Fruit fly (Drosophila melanogaster): ENCODE data around the gene Ost48.
A peak's percentile ranks its signal among the peaks of the same experiment; 100 is the strongest.

Gene Ost48

dm6 chrX:9127264-9128011 is 30.9 kb downstream of the Ost48 start (continued):
- TF ChIP-seq al (GFP tag; IDR thresholded peaks at IDR 0.05) (no peak), otp (GFP tag; IDR thresholded peaks at IDR 0.05) (no peak), tap (tag; optimal IDR thresholded peaks at IDR 0.05) (no peak), CG17359 (tag; optimal IDR thresholded peaks at IDR 0.05) (peak; percentile 17), CG6689 (GFP tag; IDR thresholded peaks at IDR 0.05) (peak; percentile 38), Pdp1 (GFP tag; optimal IDR thresholded peaks at IDR 0.05) (peak in 1 of 2 experiments; percentile 18), az2 (GFP tag; optimal IDR thresholded peaks at IDR 0.05) (peak; percentile 2), Optix (GFP tag; IDR thresholded peaks at IDR 0.05) (no peak), grn (GFP tag; optimal IDR thresholded peaks at IDR 0.05) (no peak), tll (GFP tag; optimal IDR thresholded peaks at IDR 0.05) (peak in 1 of 2 experiments; percentile 54), CG3163 (GFP tag; optimal IDR thresholded peaks at IDR 0.05) (no peak), sqz (GFP tag; optimal IDR thresholded peaks at IDR 0.05) (no peak), Hr78 (GFP tag; optimal IDR thresholded peaks at IDR 0.05) (no peak), CG18262 (tag; optimal IDR thresholded peaks at IDR 0.05) (peak; percentile 13), CoRest (tag; optimal IDR thresholded peaks at IDR 0.05) (peak; percentile 2), BtbVII (GFP tag; optimal IDR thresholded peaks at IDR 0.05) (no peak), toy (GFP tag; IDR thresholded peaks at IDR 0.05) (no peak), p53 (GFP tag; optimal IDR thresholded peaks at IDR 0.05) (no peak), CG9437 (GFP tag; optimal IDR thresholded peaks at IDR 0.05) (no peak), CG15601 (tag; optimal IDR thresholded peaks at IDR 0.05) (no peak), B-H2 (GFP tag; optimal IDR thresholded peaks at IDR 0.05) (no peak), Ets65A (GFP tag) (peak; percentile 27), CG7928 (GFP tag; optimal IDR thresholded peaks at IDR 0.05) (no peak), ranshi (GFP tag; IDR thresholded peaks at IDR 0.05) (0 out of 2 replicates have a peak, but pooled peaks have one; percentile 15), vnd (GFP tag; IDR thresholded peaks at IDR 0.05; ENCODE audit: partially characterized antibody) (no peak), sd (tag; optimal IDR thresholded peaks at IDR 0.05) (no peak), CG8924 (tag; optimal IDR thresholded peaks at IDR 0.05) (no peak), wor (GFP tag; IDR thresholded peaks at IDR 0.05) (no peak), schlank (tag; optimal IDR thresholded peaks at IDR 0.05) (no peak), CG11695 (GFP tag; IDR thresholded peaks at IDR 0.05) (0 out of 3 replicates have a peak, but pooled peaks have one; percentile 31), HHEX (GFP tag; optimal IDR thresholded peaks at IDR 0.05) (no peak), CG10431 (GFP tag; optimal IDR thresholded peaks at IDR 0.05) (no peak), Max (GFP tag; optimal IDR thresholded peaks at IDR 0.05) (no peak), slou (GFP tag; optimal IDR thresholded peaks at IDR 0.05) (no peak), CG17829 (tag; optimal IDR thresholded peaks at IDR 0.05) (no peak), CG17328 (GFP tag; IDR thresholded peaks at IDR 0.05) (no peak), Spps (tag; optimal IDR thresholded peaks at IDR 0.05) (no peak), D (optimal IDR thresholded peaks at IDR 0.05) (peak; percentile 85), D (GFP tag; optimal IDR thresholded peaks at IDR 0.05) (no peak), E2f1 (GFP tag; IDR thresholded peaks at IDR 0.05) (no peak), CG11723 (GFP tag; optimal IDR thresholded peaks at IDR 0.05) (no peak), CG2712 (tag; optimal IDR thresholded peaks at IDR 0.05) (peak; percentile 20), lov (optimal IDR thresholded peaks at IDR 0.05) (no peak), lov (GFP tag; IDR thresholded peaks at IDR 0.05) (no peak), gro (GFP tag; optimal IDR thresholded peaks at IDR 0.05) (no peak), CG15479 (GFP tag; optimal IDR thresholded peaks at IDR 0.05) (peak; percentile 67), CG10321 (GFP tag; IDR thresholded peaks at IDR 0.05) (no peak), tx (GFP tag; optimal IDR thresholded peaks at IDR 0.05) (no peak), CG3281 (GFP tag; optimal IDR thresholded peaks at IDR 0.05) (no peak), Hr39 (optimal IDR thresholded peaks at IDR 0.05) (no peak), CG34422 (GFP tag; IDR thresholded peaks at IDR 0.05) (no peak)
